Worm (Caenorhabditis elegans) whole organism, late embryonic: Measurements from ENCODE around the gene F42C5.4.

ENCODE experiments used
- C38D4.7 ChIP-seq: fragments of 200-800 bp; sonication (Bioruptor generic); optimal IDR thresholded peaks from 2 replicates; lab custom pipeline; 2018; ENCODE audit warnings: mild to moderate bottlenecking, missing genetic modification characterization, moderate library complexity, missing compliant biosample characterization
- ama-1 ChIP-seq: fragments of 150-350 bp; optimal IDR thresholded peaks from 2 replicates; lab custom pipeline; 2014
- ceh-48 ChIP-seq: sonication (generic microtip); optimal IDR thresholded peaks from 2 replicates; lab custom pipeline; 2016; ENCODE audit warnings: missing genetic modification characterization, inconsistent platforms, missing compliant biosample characterization
- ceh-9 ChIP-seq: sonication (generic microtip); optimal IDR thresholded peaks from 2 replicates; lab custom pipeline; 2016; ENCODE audit warnings: mild to moderate bottlenecking, missing genetic modification characterization, inconsistent platforms, missing compliant biosample characterization
- elt-4 ChIP-seq: sonication (generic microtip); optimal IDR thresholded peaks from 2 replicates; lab custom pipeline; 2016; ENCODE audit warnings: missing genetic modification characterization, missing compliant biosample characterization
- fkh-10 ChIP-seq: fragments of 150-350 bp; optimal IDR thresholded peaks from 2 replicates; lab custom pipeline; 2014; ENCODE audit warnings: missing biosample characterization, missing genetic modification reagents, missing genetic modification characterization
- fkh-6 ChIP-seq: sonication (generic microtip); optimal IDR thresholded peaks from 2 replicates; lab custom pipeline; 2016; ENCODE audit warnings: missing genetic modification characterization, missing compliant biosample characterization
- hlh-30 ChIP-seq: sonication (generic microtip); optimal IDR thresholded peaks from 2 replicates; lab custom pipeline; 2017; ENCODE audit warnings: antibody characterized with exemption, missing genetic modification characterization, missing compliant biosample characterization; ENCODE audit not compliant: insufficient read depth
- lin-11 ChIP-seq: fragments of 200-800 bp; sonication (Bioruptor generic); optimal IDR thresholded peaks from 2 replicates; lab custom pipeline; 2018; ENCODE audit warnings: mild to moderate bottlenecking, missing genetic modification characterization, missing compliant biosample characterization
- pax-1 ChIP-seq: fragments of 150-350 bp; optimal IDR thresholded peaks from 2 replicates; lab custom pipeline; 2014; ENCODE audit warnings: missing biosample characterization, missing genetic modification characterization
- pqm-1 ChIP-seq: sonication (generic microtip); optimal IDR thresholded peaks from 2 replicates; lab custom pipeline; 2016; ENCODE audit warnings: missing genetic modification characterization, missing compliant biosample characterization
- unc-3 ChIP-seq, 2 experiments: fragments of 200-800 bp in 1 of 2; sonication (Bioruptor generic) in 1 of 2; sonication (generic microtip) in 1 of 2; conservative IDR thresholded peaks in 1 of 2; optimal IDR thresholded peaks in 1 of 2; 2 replicates each; pipeline versions ENCODE4 v1.3.6 to Lab custom; 2016 to 2022; ENCODE audit warnings: missing compliant biosample characterization in 2 of 2, missing genetic modification characterization in 2 of 2, missing genetic modification reagents in 1 of 2
- unc-55 ChIP-seq: sonication (generic microtip); optimal IDR thresholded peaks from 2 replicates; lab custom pipeline; 2017; ENCODE audit warnings: missing biosample characterization, missing genetic modification reagents, missing genetic modification characterization
- unc-86 ChIP-seq: sonication (generic microtip); optimal IDR thresholded peaks from 2 replicates; lab custom pipeline; 2016; ENCODE audit warnings: missing genetic modification characterization, missing compliant biosample characterization

ce11 chrIV:7310410-7310809 is 18.5 kb upstream of the F42C5.4 start, which contains the start of gene grl-4:
- TF ChIP-seq elt-4 (tag; lab: Kevin White, UChicago) (no peak), unc-55 (GFP tag; lab: Kevin White, UChicago) (no peak), ama-1 (no peak), unc-86 (tag; lab: Kevin White, UChicago) (no peak), ceh-48 (tag; lab: Kevin White, UChicago) (no peak), fkh-6 (tag; lab: Kevin White, UChicago) (no peak), lin-11 (tag; lab: Kevin White, UChicago) (no peak), C38D4.7 (GFP tag; lab: Kevin White, UChicago) (no peak), hlh-30 (no peak), fkh-10 (GFP tag; lab: Kevin White, UChicago) (no peak), ceh-9 (no peak), unc-3 (GFP tag; conservative IDR thresholded peaks at IDR 0.05; lab: Robert Waterston, UW) (no peak), unc-3 (tag; optimal IDR thresholded peaks at IDR 0.05; lab: Kevin White, UChicago) (no peak), pqm-1 (tag; lab: Kevin White, UChicago) (no peak), pax-1 (tag; lab: Kevin White, UChicago) (no peak)
